Fruit fly (Drosophila melanogaster): ENCODE data around the gene Mob2.

Mob2 gene

dm6 chr3L:11534391-11535246 lies 27.4 kb downstream of the Mob2 start (continued):
- TF ChIP-seq CG7987 (GFP tag; optimal IDR thresholded peaks at IDR 0.05) (no peak), grau (tag; optimal IDR thresholded peaks at IDR 0.05) (peak; percentile 88), dpn (GFP tag; optimal IDR thresholded peaks at IDR 0.05) (peak in 1 of 2 experiments; percentile 5), CG14965 (GFP tag; optimal IDR thresholded peaks at IDR 0.05; ENCODE audit: borderline replicate concordance) (no peak)

- TF ChIP-seq maf-S (GFP tag; optimal IDR thresholded peaks at IDR 0.05): no peak
- TF ChIP-seq Chrac-16 (GFP tag; optimal IDR thresholded peaks at IDR 0.05): no peak
- no peak for TF ChIP-seq hbn (GFP tag; IDR thresholded peaks at IDR 0.05; ENCODE audit: partially characterized antibody)
- TF ChIP-seq Rx (GFP tag; IDR thresholded peaks at IDR 0.05): no peak
- no peak for TF ChIP-seq kni (GFP tag; optimal IDR thresholded peaks at IDR 0.05)
- no peak for TF ChIP-seq yki (optimal IDR thresholded peaks at IDR 0.05)
- TF ChIP-seq Rfx (GFP tag; IDR thresholded peaks at IDR 0.05): peak; percentile 74; the same call in 1 of the 2 replicates
- TF ChIP-seq CG7786 (GFP tag; optimal IDR thresholded peaks at IDR 0.05): peak; percentile 32
- TF ChIP-seq ERR (GFP tag; optimal IDR thresholded peaks at IDR 0.05): no peak
- no peak for TF ChIP-seq prd (optimal IDR thresholded peaks at IDR 0.05)
- TF ChIP-seq prd (GFP tag; IDR thresholded peaks at IDR 0.05): peak; percentile 32; the same call in 2 of the 3 replicates
- TF ChIP-seq CG15514 (GFP tag; optimal IDR thresholded peaks at IDR 0.05): peak; percentile 14
- TF ChIP-seq CG14014 (GFP tag; IDR thresholded peaks at IDR 0.05): peak; percentile 48
- 0 out of 3 replicates have a peak, but pooled peaks have one; percentile 14 for TF ChIP-seq CG34224 (GFP tag; IDR thresholded peaks at IDR 0.05; ENCODE audit: partially characterized antibody)
- peak; percentile 20 to 66 for TF ChIP-seq dpn (GFP tag; optimal IDR thresholded peaks at IDR 0.05)
- peak; percentile 38 for TF ChIP-seq CG12659 (GFP tag; optimal IDR thresholded peaks at IDR 0.05)
- no peak for TF ChIP-seq CG16813 (GFP tag; IDR thresholded peaks at IDR 0.05; ENCODE audit: partially characterized antibody)
- TF ChIP-seq Aef1 (GFP tag; IDR thresholded peaks at IDR 0.05): peak; percentile 13; the same call in 1 of the 3 replicates
- TF ChIP-seq CG11398 (GFP tag; optimal IDR thresholded peaks at IDR 0.05): no peak
- TF ChIP-seq CG15073 (GFP tag; optimal IDR thresholded peaks at IDR 0.05): no peak
- TF ChIP-seq btn (GFP tag; optimal IDR thresholded peaks at IDR 0.05): no peak
- no peak for TF ChIP-seq Usf (GFP tag; optimal IDR thresholded peaks at IDR 0.05)
- TF ChIP-seq al (GFP tag; IDR thresholded peaks at IDR 0.05): peak; percentile 50; the same call in 1 of the 2 replicates
- TF ChIP-seq Optix (GFP tag; IDR thresholded peaks at IDR 0.05): no peak
- peak; percentile 68 for TF ChIP-seq grau (tag; optimal IDR thresholded peaks at IDR 0.05)
- peak; percentile 4 for TF ChIP-seq bcd (GFP tag; optimal IDR thresholded peaks at IDR 0.05)
- TF ChIP-seq NC2α (GFP tag; optimal IDR thresholded peaks at IDR 0.05): peak; percentile 11
- TF ChIP-seq chif (GFP tag; optimal IDR thresholded peaks at IDR 0.05): peak in 1 of 2 experiments; percentile 18
- TF ChIP-seq z (GFP tag; IDR thresholded peaks at IDR 0.05): no peak
- no peak for TF ChIP-seq Bgb (GFP tag; IDR thresholded peaks at IDR 0.05; ENCODE audit: partially characterized antibody)
- no peak for TF ChIP-seq CTCF (GFP tag; optimal IDR thresholded peaks at IDR 0.05)
- TF ChIP-seq CG18599 (GFP tag; optimal IDR thresholded peaks at IDR 0.05): peak; percentile 69
- no peak for TF ChIP-seq CG12942 (GFP tag; optimal IDR thresholded peaks at IDR 0.05)
- TF ChIP-seq tx (GFP tag; optimal IDR thresholded peaks at IDR 0.05): no peak
- TF ChIP-seq Kr (GFP tag; optimal IDR thresholded peaks at IDR 0.05): no peak
- peak; percentile 66 for TF ChIP-seq Sox100B (GFP tag; optimal IDR thresholded peaks at IDR 0.05)
- TF ChIP-seq CG7839 (tag; optimal IDR thresholded peaks at IDR 0.05): peak; percentile 58
- peak; percentile 77 for TF ChIP-seq CG2678 (tag; optimal IDR thresholded peaks at IDR 0.05)
- TF ChIP-seq lab (GFP tag; optimal IDR thresholded peaks at IDR 0.05): peak; percentile 56
- no peak for TF ChIP-seq insv (GFP tag; optimal IDR thresholded peaks at IDR 0.05)
- TF ChIP-seq CG6791 (GFP tag; IDR thresholded peaks at IDR 0.05; ENCODE audit: partially characterized antibody): no peak
- peak; percentile 45 for TF ChIP-seq unpg (GFP tag; optimal IDR thresholded peaks at IDR 0.05)
- no peak for TF ChIP-seq Hr3 (GFP tag; optimal IDR thresholded peaks at IDR 0.05)
- peak; percentile 61 for TF ChIP-seq CG3281 (GFP tag; optimal IDR thresholded peaks at IDR 0.05)
These were observed 28.2 kb downstream of the Mob2 start for dm6 chr3L:11533704-11534319.

All from whole organism, embryonic.